Fruit fly (Drosophila melanogaster) whole organism: ENCODE data around the gene Pyroxd1.
A peak's percentile ranks its signal among the peaks of the same experiment; 100 is the strongest.

Experiments used
- CG8478 ChIP-seq: fragments of >200 bp; optimal IDR thresholded peaks from 2 replicates; lab custom pipeline; 2018; ENCODE audit warnings: inconsistent platforms
- Dll ChIP-seq: fragments of >200 bp; optimal IDR thresholded peaks from 2 replicates; lab custom pipeline; 2017
- EcR ChIP-seq, 2 experiments: fragments of >200 bp; optimal IDR thresholded peaks; 2 replicates each; lab custom pipeline; 2017; ENCODE audit warnings: missing biosample characterization in 2 of 2, missing genetic modification characterization in 2 of 2, missing genetic modification reagents in 2 of 2
- pan ChIP-seq: fragments of >200 bp; optimal IDR thresholded peaks from 2 replicates; lab custom pipeline; 2017
- psq ChIP-seq: fragments of >200 bp; optimal IDR thresholded peaks from 2 replicates; lab custom pipeline; 2017
- usp ChIP-seq: fragments of >200 bp; optimal IDR thresholded peaks from 2 replicates; lab custom pipeline; 2017; ENCODE audit warnings: missing biosample characterization, missing genetic modification characterization, mixed read lengths

The Pyroxd1 gene

DNA sequence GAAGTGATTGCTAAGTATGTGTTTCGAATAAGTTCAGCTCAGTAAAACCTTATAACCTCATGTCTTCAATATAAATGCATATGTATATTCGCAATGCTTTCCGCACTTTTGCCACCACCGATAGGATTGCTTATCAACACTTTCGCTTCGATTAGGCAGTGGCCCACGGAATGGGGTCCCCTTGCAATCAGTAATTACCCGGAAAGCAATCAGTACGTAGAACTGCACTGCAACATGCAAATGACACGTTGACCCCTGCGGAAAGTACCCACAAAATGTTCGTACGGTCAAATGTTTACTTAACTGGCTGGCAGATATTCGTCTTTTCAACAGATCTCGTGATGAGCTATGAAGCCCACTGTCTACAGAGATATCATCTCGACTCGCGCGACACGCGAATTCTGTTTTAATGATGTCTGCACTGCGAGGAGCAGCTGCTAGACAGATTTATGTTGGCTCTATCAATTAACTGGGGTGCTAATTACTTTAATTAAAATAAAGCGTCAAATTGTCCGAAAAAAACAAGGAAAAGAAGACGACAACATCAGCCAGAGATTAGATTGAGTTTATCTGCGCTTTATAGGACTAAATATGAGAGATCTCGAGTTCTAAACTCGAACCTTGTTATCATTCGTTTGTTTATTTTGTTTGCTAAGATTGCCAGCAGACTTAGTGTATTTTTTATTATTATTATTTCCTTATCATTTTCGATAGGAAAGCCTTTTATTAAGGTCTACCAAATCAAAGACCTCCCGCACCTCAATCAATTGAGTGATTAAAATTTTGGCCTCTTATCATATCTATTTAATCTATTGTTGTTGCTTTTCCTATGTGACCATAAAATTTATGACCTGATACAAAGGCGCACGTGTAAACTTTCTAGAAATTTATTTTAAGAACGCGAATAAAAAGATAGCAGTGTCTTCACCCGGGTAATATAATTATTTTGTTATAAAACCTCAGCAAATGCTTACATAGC lies 13.5 kb upstream of the Pyroxd1 start:
- TF ChIP-seq pan (lab: Kevin White, UChicago) (peak; percentile 23), psq (lab: Kevin White, UChicago) (no peak)

DNA sequence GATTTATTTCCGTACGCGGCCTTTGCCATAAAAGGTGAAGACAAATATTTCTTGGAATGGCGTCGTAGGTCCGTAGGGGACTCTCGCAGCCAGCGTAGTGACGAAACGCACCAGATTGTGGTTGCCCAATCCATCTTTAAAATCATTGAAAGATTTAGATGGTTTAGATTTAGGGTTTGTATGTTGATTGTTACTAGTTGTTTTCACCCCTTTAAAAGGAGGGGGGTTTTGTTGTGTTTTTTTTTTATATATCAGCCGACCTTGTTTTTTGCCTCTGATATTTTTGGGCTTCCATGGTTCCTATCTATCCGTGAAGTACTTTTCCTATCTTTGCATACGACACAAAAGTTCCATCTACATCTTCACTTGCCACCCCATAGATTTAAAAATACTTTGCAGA lies 12.4 kb upstream of the Pyroxd1 start:
- TF ChIP-seq CG8478 (lab: Kevin White, UChicago) (no peak), EcR (GFP tag; optimal IDR thresholded peaks at IDR 0.05; lab: Kevin White, UChicago) (no peak), pan (lab: Kevin White, UChicago) (no peak), usp (no peak), psq (lab: Kevin White, UChicago) (no peak), Dll (lab: Kevin White, UChicago) (no peak)

DNA sequence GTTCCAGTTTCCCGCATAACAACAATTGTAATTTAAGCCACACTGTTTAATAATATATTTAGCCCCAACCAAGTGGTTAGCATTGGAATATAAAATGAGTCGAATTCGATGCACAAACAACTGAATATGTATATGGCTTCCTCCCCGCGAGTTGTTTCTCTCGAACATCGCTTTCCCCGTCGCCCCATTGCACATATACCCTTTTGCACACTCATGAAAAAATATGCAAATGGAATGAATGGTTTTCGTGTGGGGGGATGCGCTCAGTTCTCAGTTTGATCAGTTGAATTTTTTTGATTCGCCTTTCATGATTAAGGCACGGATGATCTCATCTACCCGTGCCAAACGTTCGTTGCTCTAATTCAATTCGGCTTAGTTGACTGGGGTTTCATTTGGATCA lies 10.5 kb upstream of the Pyroxd1 start:
- TF ChIP-seq pan (lab: Kevin White, UChicago) = no peak
- no peak for TF ChIP-seq EcR (GFP tag; optimal IDR thresholded peaks at IDR 0.05; lab: Kevin White, UChicago)
- TF ChIP-seq psq (lab: Kevin White, UChicago) = no peak
- no peak for TF ChIP-seq CG8478 (lab: Kevin White, UChicago)
- TF ChIP-seq usp = no peak
- TF ChIP-seq Dll (lab: Kevin White, UChicago) = no peak

DNA sequence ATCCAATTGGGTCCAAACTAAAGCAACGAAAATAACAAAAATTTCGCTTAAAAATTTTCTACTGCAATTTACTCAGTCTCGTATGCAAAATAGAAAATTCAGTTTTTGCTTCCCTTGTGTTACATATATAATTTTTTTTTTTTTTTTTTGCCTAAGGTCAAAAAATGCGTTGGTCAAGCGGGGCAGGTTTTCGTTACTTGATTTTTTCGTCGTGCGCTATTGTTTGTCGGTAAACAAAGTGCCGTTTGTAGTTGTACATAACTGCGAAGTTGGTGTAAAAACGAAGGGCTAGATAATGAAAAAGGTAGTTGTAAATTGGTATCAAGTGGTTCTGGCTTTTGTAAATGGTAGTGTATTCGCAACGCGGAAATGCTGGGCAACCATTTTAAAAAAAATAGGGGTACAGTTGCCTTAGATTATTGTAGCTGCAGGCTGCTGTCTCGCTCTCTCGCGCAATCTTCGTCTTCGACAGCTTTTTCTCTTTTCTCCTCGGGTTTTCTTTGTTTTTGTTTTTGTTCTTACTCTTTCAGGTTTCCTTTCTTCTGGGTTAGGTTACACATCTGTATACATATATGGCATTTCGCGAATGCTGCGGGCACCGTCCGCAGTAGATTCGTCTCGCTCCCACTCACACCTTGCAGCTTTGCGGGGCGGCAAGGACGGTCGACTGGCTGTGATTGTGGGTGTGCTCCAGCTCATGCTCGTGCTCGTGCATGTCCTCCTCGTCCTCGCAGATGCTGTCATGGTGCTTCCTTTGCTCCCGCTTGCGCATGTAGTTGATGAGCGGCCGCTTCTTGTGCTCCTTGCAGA lies 8.9 kb upstream of the Pyroxd1 start:
- TF ChIP-seq pan (lab: Kevin White, UChicago) (no peak), usp (no peak), CG8478 (lab: Kevin White, UChicago) (no peak), Dll (lab: Kevin White, UChicago) (no peak)

DNA sequence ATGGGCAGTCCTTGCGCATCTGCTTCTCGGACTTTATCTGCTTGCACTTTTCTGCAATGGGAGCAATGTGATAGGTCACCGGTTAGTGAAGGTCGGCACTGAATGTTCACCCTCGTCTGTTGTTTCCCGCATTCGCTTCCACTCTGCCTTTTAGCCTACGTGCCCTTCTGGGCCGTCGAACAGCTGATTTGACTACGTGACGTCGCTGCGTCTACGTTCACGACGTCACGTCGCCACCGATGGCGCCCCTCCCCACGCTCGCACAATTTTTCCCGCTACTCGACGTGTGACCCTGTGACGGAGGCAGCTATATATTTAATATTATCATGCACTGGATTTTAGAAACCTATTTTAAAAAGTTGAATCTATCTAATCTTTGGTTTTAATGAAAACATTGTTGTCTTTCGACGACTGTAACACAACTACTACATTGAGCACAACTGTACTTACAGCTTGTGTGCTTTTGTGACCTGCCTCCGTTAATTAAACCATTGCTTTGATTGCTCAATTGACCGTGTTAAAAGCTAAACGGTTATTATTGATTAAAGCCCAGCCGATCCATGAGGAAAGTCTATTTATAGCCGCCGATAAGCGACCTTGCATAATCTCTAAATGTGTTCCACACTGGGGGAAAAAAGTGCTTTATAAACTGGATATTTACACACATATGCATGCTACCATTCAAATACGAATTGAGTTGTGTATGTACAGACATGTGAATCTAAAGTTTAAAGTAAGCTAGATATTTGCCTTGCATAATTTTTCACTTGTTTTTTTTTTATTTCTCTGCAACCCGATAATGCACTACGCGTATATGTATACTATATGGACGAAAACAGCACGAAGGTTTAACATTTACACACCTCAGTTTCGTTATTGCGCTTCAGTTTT lies 8.0 kb upstream of the Pyroxd1 start:
- TF ChIP-seq pan (lab: Kevin White, UChicago) (no peak), psq (lab: Kevin White, UChicago) (no peak), usp (no peak), CG8478 (lab: Kevin White, UChicago) (no peak), Dll (lab: Kevin White, UChicago) (no peak), EcR (GFP tag; optimal IDR thresholded peaks at IDR 0.05; lab: Kevin White, UChicago) (no peak)

DNA sequence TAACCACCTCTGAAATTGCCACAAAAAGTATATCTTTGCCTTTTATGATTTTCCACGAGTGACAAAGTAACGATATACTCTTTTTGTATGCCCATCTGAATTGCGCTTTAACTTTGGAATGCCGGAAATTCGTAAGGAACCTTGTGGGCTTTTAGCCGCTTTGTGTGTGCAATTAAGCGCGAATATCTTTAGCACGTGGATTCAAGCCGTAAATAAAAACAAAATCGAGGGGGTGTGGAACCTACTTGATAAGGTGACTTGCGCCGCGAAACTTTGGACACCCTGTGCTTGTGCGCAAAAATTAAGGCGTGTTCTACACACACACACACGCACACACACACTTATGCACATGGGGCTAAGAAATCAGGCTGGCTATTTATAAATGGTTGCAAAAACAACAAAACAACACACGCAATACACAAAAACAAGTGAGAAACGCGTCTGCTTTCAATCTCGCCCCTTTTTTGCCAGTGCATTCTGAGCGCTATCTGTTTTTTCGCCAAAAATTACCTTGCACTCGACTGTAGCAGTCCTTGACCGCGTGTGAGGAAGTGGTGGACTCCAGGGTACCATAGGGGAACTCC lies 7.1 kb upstream of the Pyroxd1 start:
- TF ChIP-seq pan (lab: Kevin White, UChicago) (no peak), usp (no peak), EcR (GFP tag; optimal IDR thresholded peaks at IDR 0.05; lab: Kevin White, UChicago) (peak; percentile 8 to 25), CG8478 (lab: Kevin White, UChicago) (no peak), psq (lab: Kevin White, UChicago) (no peak), Dll (lab: Kevin White, UChicago) (no peak)

DNA sequence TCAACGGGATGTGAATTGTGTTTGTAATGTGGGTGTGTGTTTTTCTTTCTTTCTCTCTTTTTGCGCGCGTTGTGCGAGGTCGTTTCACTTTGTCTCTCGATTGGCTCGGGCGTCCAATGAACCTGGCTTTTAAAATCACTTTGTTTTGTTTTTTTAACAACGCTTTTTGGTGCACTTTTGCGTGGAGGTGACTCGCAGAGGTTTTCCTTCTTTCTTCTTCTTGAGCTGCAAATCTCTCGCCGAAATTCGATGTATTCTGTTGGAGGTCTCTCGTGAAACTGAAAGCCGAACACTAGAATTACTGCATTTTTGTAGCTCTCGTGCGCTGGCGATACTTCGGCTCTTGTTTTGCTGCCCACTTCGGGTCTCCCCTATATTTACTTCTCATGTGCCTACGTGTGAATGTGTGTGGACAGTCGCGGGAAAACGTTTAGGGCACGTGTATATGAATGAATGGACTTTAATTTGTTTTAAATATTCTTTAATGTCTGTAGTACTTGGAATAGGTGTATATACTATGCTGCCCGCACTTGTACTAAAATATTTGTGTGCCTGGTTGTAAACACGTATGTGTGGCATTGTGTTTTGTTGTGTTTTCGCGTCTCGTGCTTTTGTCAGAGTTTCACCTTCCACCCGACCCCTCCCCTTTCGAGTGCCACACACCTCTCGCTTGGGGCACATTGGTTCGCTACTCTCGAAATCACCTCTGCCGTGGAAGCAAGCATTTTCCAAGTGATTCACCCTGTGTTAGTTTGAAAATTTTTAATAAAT lies 6.3 kb upstream of the Pyroxd1 start, which contains the start of gene fok:
fok (minus strand) TSS at position 286 of the 771 bp plus-strand sequence.
- TF ChIP-seq Dll (lab: Kevin White, UChicago) (no peak), usp (no peak), CG8478 (lab: Kevin White, UChicago) (no peak), EcR (GFP tag; optimal IDR thresholded peaks at IDR 0.05; lab: Kevin White, UChicago) (no peak), psq (lab: Kevin White, UChicago) (no peak), pan (lab: Kevin White, UChicago) (no peak)

DNA sequence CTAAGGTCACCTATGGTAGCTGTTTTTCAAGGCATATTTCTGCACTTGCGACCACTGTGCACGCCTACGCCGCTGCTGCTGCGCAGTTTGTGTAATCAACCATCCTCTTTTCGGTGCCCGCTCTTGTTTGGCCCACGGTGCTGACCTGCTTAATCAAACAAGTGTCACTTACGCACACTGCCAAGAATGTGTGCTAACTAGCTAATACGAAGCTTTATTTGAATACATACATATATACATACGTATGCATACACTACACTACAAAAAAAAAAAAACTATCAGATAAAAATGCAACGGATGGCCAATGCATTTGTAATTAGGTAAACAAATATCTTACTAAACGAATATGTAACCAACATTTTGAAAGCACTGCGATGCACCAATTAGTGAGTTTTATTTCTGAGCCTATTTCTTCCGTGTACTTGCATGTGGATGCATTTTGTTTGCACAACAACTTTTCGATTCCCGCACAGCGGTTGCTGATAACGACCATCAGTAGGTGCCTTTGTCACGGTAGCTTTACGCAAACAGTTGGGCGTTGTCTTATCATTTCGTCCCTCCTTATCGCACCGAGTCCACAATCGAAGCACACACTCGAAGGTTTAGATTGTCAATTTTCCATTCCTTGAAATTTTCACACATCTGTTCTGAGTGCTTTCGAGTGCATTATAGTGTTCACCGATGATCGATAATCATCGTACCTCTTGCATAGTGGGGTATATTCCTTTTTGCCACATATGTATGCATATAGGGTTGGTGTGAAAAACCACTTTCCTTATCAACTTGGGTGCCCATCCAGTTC lies 4.7 kb upstream of the Pyroxd1 start:
- TF ChIP-seq EcR (GFP tag; optimal IDR thresholded peaks at IDR 0.05; lab: Kevin White, UChicago) = no peak
- TF ChIP-seq Dll (lab: Kevin White, UChicago) = no peak
- TF ChIP-seq usp = no peak
- TF ChIP-seq CG8478 (lab: Kevin White, UChicago) = no peak
- TF ChIP-seq psq (lab: Kevin White, UChicago) = no peak
- TF ChIP-seq pan (lab: Kevin White, UChicago) = no peak

DNA sequence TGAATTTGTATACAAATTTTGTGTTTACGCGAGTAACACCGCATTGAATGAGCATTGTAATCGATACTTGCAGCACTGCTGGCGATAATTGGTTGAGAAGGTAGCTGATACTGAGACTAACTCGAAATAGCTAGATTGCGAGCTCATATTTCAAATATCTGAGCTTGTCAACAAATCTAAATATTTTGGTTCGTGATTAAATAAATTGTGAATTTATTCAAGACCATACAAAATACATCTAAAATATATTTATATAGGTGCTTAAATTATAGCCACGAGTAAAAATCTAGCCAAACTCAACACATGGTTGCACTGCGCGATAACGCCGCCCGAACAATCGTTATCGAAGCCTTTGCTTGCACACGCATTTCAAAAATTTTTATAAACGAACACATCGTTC lies 2.6 kb downstream of the Pyroxd1 start, which contains the start of the genes Taf13 and nesd:
Taf13 (minus strand) TSS at position 56 of the 400 bp plus-strand sequence.
nesd (plus strand) TSS at position 179 of the 400 bp plus-strand sequence.
- TF ChIP-seq usp (no peak), EcR (GFP tag; optimal IDR thresholded peaks at IDR 0.05; lab: Kevin White, UChicago) (no peak), psq (lab: Kevin White, UChicago) (no peak), Dll (lab: Kevin White, UChicago) (no peak), CG8478 (lab: Kevin White, UChicago) (no peak), pan (lab: Kevin White, UChicago) (no peak)
